Fruit fly (Drosophila melanogaster): ENCODE results near the gene CG31517.

DNA sequence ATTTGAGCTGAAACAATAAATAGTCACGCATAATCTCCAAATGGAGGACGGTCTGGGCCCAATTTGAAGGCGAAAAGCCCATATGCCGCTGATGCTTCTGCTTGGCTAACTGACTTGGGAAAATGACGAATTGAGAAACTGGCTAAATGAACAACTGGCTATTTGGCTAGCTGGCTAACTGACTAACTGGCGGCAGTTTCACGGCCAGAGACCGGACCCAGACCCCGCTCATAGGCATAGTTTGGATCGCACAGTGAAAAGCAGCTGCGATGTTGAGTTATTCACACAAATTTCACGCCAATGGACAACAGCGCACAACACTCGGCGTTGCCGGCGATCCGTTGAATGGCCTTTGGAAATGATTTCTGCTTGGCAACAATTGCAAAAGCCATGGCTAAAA is 50.4 kb downstream of the CG31517 start:
- TF ChIP-seq psq (optimal IDR thresholded peaks at IDR 0.05) (no peak), EcR (GFP tag; optimal IDR thresholded peaks at IDR 0.05) (no peak), CG8478 (optimal IDR thresholded peaks at IDR 0.05) (no peak), pan (optimal IDR thresholded peaks at IDR 0.05) (no peak)
